Worm (Caenorhabditis elegans): ENCODE results near the gene set-19.

The set-19 gene

ce11 chrX:5641315-5641714 lies 38.7 kb downstream of the set-19 start, which contains the start of gene T22B7.4:
TSS of gene T22B7.4 (minus strand) at chrX:5641415.
- TF ChIP-seq unc-55 (GFP tag; optimal IDR thresholded peaks at IDR 0.05) (no peak), lsy-2 (tag; optimal IDR thresholded peaks at IDR 0.05) (no peak), ZK546.5 (tag; optimal IDR thresholded peaks at IDR 0.05) (no peak), lin-11 (tag; optimal IDR thresholded peaks at IDR 0.05) (no peak), elt-1 (tag; optimal IDR thresholded peaks at IDR 0.05) (no peak), nhr-23 (tag; optimal IDR thresholded peaks at IDR 0.05) (no peak), elt-3 (tag; optimal IDR thresholded peaks at IDR 0.05) (no peak), R02D3.7 (tag; optimal IDR thresholded peaks at IDR 0.05) (no peak), skn-1 (tag; optimal IDR thresholded peaks at IDR 0.05) (no peak), fos-1 (tag; optimal IDR thresholded peaks at IDR 0.05) (no peak)

- no peak for TF ChIP-seq R02D3.7 (tag; optimal IDR thresholded peaks at IDR 0.05)
- TF ChIP-seq nhr-6 (tag; optimal IDR thresholded peaks at IDR 0.05), result no peak
- no peak for TF ChIP-seq elt-3 (tag; optimal IDR thresholded peaks at IDR 0.05)
Measured at ce11 chrX:5639562-5639961, 40.5 kb downstream of the set-19 start.

- TF ChIP-seq elt-3 (tag; optimal IDR thresholded peaks at IDR 0.05) (no peak), Y55F3AM.14 (GFP tag; optimal IDR thresholded peaks at IDR 0.05) (no peak), fos-1 (tag; optimal IDR thresholded peaks at IDR 0.05) (peak; percentile 11), mdl-1 (tag; optimal IDR thresholded peaks at IDR 0.05) (no peak), gmeb-1 (tag; optimal IDR thresholded peaks at IDR 0.05) (no peak), nhr-129 (tag; optimal IDR thresholded peaks at IDR 0.05) (no peak)
Measured at ce11 chrX:5631626-5632025, 48.4 kb downstream of the set-19 start, which contains the start of gene T22B7.8. TSS of gene T22B7.8 (plus strand) at chrX:5631926.

- TF ChIP-seq sma-9 (GFP tag; optimal IDR thresholded peaks at IDR 0.05), result peak; percentile 27
- no peak for TF ChIP-seq sma-9 (tag; optimal IDR thresholded peaks at IDR 0.05)
- peak; percentile 17 for TF ChIP-seq fos-1 (tag; optimal IDR thresholded peaks at IDR 0.05)
- TF ChIP-seq unc-62 (GFP tag; optimal IDR thresholded peaks at IDR 0.05), result no peak
- TF ChIP-seq nhr-21 (tag; optimal IDR thresholded peaks at IDR 0.05), result peak; percentile 52
- no peak for TF ChIP-seq nhr-23 (tag; optimal IDR thresholded peaks at IDR 0.05)
- no peak for TF ChIP-seq ama-1 (optimal IDR thresholded peaks at IDR 0.05)
- TF ChIP-seq ztf-1 (GFP tag; conservative IDR thresholded peaks at IDR 0.05), result no peak
- TF ChIP-seq elt-3 (tag; optimal IDR thresholded peaks at IDR 0.05), result no peak
- no peak for TF ChIP-seq aly-2 (tag; optimal IDR thresholded peaks at IDR 0.05)
- TF ChIP-seq ceh-82 (tag; optimal IDR thresholded peaks at IDR 0.05), result no peak
- no peak for TF ChIP-seq ZK546.5 (tag; optimal IDR thresholded peaks at IDR 0.05)
- TF ChIP-seq mab-5 (tag; optimal IDR thresholded peaks at IDR 0.05), result peak; percentile 55
- TF ChIP-seq peb-1 (tag; optimal IDR thresholded peaks at IDR 0.05), result no peak
- TF ChIP-seq ceh-16 (tag; optimal IDR thresholded peaks at IDR 0.05), result no peak
- no peak for TF ChIP-seq skn-1 (tag; optimal IDR thresholded peaks at IDR 0.05)
- TF ChIP-seq ztf-11 (tag; optimal IDR thresholded peaks at IDR 0.05), result no peak
- TF ChIP-seq R02D3.7 (tag; optimal IDR thresholded peaks at IDR 0.05), result no peak
- TF ChIP-seq nhr-6 (tag; optimal IDR thresholded peaks at IDR 0.05), result no peak
- no peak for TF ChIP-seq elt-1 (tag; optimal IDR thresholded peaks at IDR 0.05)
- no peak for TF ChIP-seq mdl-1 (tag; optimal IDR thresholded peaks at IDR 0.05)
- no peak for TF ChIP-seq lin-13 (GFP tag; optimal IDR thresholded peaks at IDR 0.05)
- peak; percentile 34 for TF ChIP-seq nhr-25 (tag; optimal IDR thresholded peaks at IDR 0.05)
- no peak for TF ChIP-seq ztf-4 (tag; optimal IDR thresholded peaks at IDR 0.05)
- TF ChIP-seq sma-3 (GFP tag; optimal IDR thresholded peaks at IDR 0.05), result no peak
- no peak for TF ChIP-seq lin-11 (tag; optimal IDR thresholded peaks at IDR 0.05)
- no peak for TF ChIP-seq F13H6.1 (tag; optimal IDR thresholded peaks at IDR 0.05)
- TF ChIP-seq zag-1 (tag; optimal IDR thresholded peaks at IDR 0.05), result no peak
- no peak for TF ChIP-seq nhr-12 (tag; optimal IDR thresholded peaks at IDR 0.05)
- no peak for TF ChIP-seq gmeb-1 (tag; optimal IDR thresholded peaks at IDR 0.05)
- no peak for TF ChIP-seq dmd-4 (tag; optimal IDR thresholded peaks at IDR 0.05)
- TF ChIP-seq nhr-237 (tag; optimal IDR thresholded peaks at IDR 0.05), result no peak
- TF ChIP-seq unc-39 (tag; optimal IDR thresholded peaks at IDR 0.05), result no peak
- TF ChIP-seq snpc-4 (tag; optimal IDR thresholded peaks at IDR 0.05), result no peak
- TF ChIP-seq alr-1 (tag; optimal IDR thresholded peaks at IDR 0.05), result no peak
- no peak for TF ChIP-seq Y55F3AM.14 (GFP tag; optimal IDR thresholded peaks at IDR 0.05)
- TF ChIP-seq blmp-1 (tag; optimal IDR thresholded peaks at IDR 0.05; ENCODE audit: insufficient read depth), result peak; percentile 46
- no peak for TF ChIP-seq sem-4 (tag; optimal IDR thresholded peaks at IDR 0.05)
- no peak for TF ChIP-seq C34F6.9 (tag; optimal IDR thresholded peaks at IDR 0.05)
- TF ChIP-seq nhr-11 (tag; optimal IDR thresholded peaks at IDR 0.05), result no peak
- no peak for TF ChIP-seq egl-27 (tag; optimal IDR thresholded peaks at IDR 0.05)
- no peak for TF ChIP-seq nhr-10 (tag; optimal IDR thresholded peaks at IDR 0.05)
- TF ChIP-seq nhr-77 (tag; optimal IDR thresholded peaks at IDR 0.05), result no peak
- no peak for TF ChIP-seq crh-2 (tag; optimal IDR thresholded peaks at IDR 0.05)
Measured at ce11 chrX:5631008-5631407, 49.0 kb downstream of the set-19 start.

Data from whole organism, L2 larva.